Worm (Caenorhabditis elegans) whole organism, midembryonic: Measurements from ENCODE around the gene C50E3.7.

Source experiments
- T22C8.4 ChIP-seq: fragments of 200-800 bp; sonication (Bioruptor generic); IDR thresholded peaks from 2 replicates; pipeline ENCODE4 v1.3.6; 2022; ENCODE audit warnings: missing genetic modification characterization, missing compliant biosample characterization
- flt-1 ChIP-seq: fragments of 200-800 bp; sonication (Bioruptor generic); IDR thresholded peaks from 2 replicates; pipeline ENCODE4 v1.3.6; 2022; ENCODE audit warnings: missing genetic modification characterization, missing compliant biosample characterization

DNA sequence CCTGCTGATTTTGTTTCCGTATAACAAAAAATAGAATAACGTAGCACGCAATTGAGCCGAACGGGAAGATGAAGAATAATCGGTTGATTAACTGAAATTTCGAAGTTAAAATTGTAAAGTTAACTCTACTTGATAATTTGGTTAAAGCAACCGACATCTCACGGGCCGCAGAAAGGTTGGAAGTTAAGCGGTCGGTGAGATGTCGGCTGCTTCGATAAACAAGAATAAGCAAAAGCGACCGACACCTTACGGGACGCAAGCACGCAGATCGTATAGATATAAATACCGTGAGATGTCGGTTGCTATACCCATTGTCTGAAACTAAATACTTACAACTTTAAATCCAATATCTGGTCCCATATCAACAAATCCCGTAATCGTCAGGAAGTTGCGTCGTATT lies 3.0 kb downstream of the C50E3.7 start:
- TF ChIP-seq T22C8.4 (GFP tag; lab: Robert Waterston, UW) (no peak), flt-1 (GFP tag; lab: Robert Waterston, UW) (no peak)
